Worm (Caenorhabditis elegans) whole organism, L2 larva: ENCODE results near the gene C17G1.5.

ENCODE experiments used
- F13H6.1 ChIP-seq: sonication (generic microtip); optimal IDR thresholded peaks from 2 replicates; lab custom pipeline; 2016; ENCODE audit warnings: missing genetic modification characterization, missing compliant biosample characterization
- Y55F3AM.14 ChIP-seq: fragments of 200-800 bp; sonication (Bioruptor generic); optimal IDR thresholded peaks from 2 replicates; lab custom pipeline; 2018; ENCODE audit warnings: mild to moderate bottlenecking, missing genetic modification characterization, missing compliant biosample characterization
- ZK546.5 ChIP-seq: sonication (generic microtip); optimal IDR thresholded peaks from 2 replicates; lab custom pipeline; 2017; ENCODE audit warnings: missing biosample characterization, missing genetic modification characterization
- alr-1 ChIP-seq: fragments of 150-350 bp; optimal IDR thresholded peaks from 2 replicates; lab custom pipeline; 2014; ENCODE audit warnings: missing biosample characterization, missing genetic modification characterization
- ama-1 ChIP-seq: fragments of 150-350 bp; optimal IDR thresholded peaks from 2 replicates; lab custom pipeline; 2018; ENCODE audit warnings: inconsistent platforms
- blmp-1 ChIP-seq: sonication (generic microtip); optimal IDR thresholded peaks from 2 replicates; lab custom pipeline; 2017; ENCODE audit warnings: missing genetic modification characterization, mild to moderate bottlenecking, missing compliant biosample characterization, antibody characterized with exemption, moderate library complexity; ENCODE audit not compliant: insufficient read depth
- ceh-16 ChIP-seq: fragments of 150-350 bp; optimal IDR thresholded peaks from 2 replicates; lab custom pipeline; 2014; ENCODE audit warnings: missing biosample characterization, missing genetic modification characterization
- ceh-82 ChIP-seq: fragments of 150-350 bp; optimal IDR thresholded peaks from 2 replicates; lab custom pipeline; 2014; ENCODE audit warnings: missing biosample characterization, missing genetic modification characterization
- crh-2 ChIP-seq: sonication (generic microtip); optimal IDR thresholded peaks from 2 replicates; lab custom pipeline; 2017; ENCODE audit warnings: missing biosample characterization, missing genetic modification characterization
- dmd-4 ChIP-seq: sonication (generic microtip); optimal IDR thresholded peaks from 2 replicates; lab custom pipeline; 2017; ENCODE audit warnings: missing biosample characterization, missing genetic modification characterization
- fos-1 ChIP-seq: fragments of 150-350 bp; optimal IDR thresholded peaks from 2 replicates; lab custom pipeline; 2014; ENCODE audit warnings: missing biosample characterization, missing genetic modification characterization
- lin-11 ChIP-seq: fragments of 150-350 bp; sonication (generic microtip); optimal IDR thresholded peaks from 2 replicates; lab custom pipeline; 2014; ENCODE audit warnings: missing biosample characterization, missing genetic modification characterization, inconsistent platforms, mixed read lengths
- lin-13 ChIP-seq: fragments of 150-350 bp; optimal IDR thresholded peaks from 2 replicates; lab custom pipeline; 2014; ENCODE audit warnings: missing biosample characterization, missing genetic modification reagents, missing genetic modification characterization
- lin-39 ChIP-seq: fragments of 150-350 bp; optimal IDR thresholded peaks from 2 replicates; lab custom pipeline; 2014; ENCODE audit warnings: missing biosample characterization, missing genetic modification reagents, missing genetic modification characterization
- lsy-2 ChIP-seq, 2 experiments: fragments of 150-350 bp in 1 of 2; sonication (generic microtip) in 1 of 2; optimal IDR thresholded peaks; 2 replicates each; lab custom pipeline; 2014 to 2017; ENCODE audit warnings: missing biosample characterization in 2 of 2, missing genetic modification characterization in 2 of 2
- mab-5 ChIP-seq: fragments of 150-350 bp; optimal IDR thresholded peaks from 2 replicates; lab custom pipeline; 2014; ENCODE audit warnings: missing biosample characterization, missing genetic modification characterization
- mdl-1 ChIP-seq, 2 experiments: fragments of 150-350 bp in 1 of 2; sonication (generic microtip) in 1 of 2; optimal IDR thresholded peaks; 2 replicates each; lab custom pipeline; 2017; ENCODE audit warnings: missing biosample characterization in 2 of 2, missing genetic modification characterization in 2 of 2
- nhr-10 ChIP-seq: sonication (generic microtip); optimal IDR thresholded peaks from 2 replicates; lab custom pipeline; 2017; ENCODE audit warnings: missing biosample characterization, missing genetic modification characterization
- nhr-11 ChIP-seq: fragments of 150-350 bp; optimal IDR thresholded peaks from 2 replicates; lab custom pipeline; 2014; ENCODE audit warnings: missing biosample characterization, missing genetic modification characterization
- nhr-12 ChIP-seq: fragments of 150-350 bp; optimal IDR thresholded peaks from 2 replicates; lab custom pipeline; 2014; ENCODE audit warnings: missing biosample characterization, missing genetic modification characterization
- nhr-129 ChIP-seq: fragments of 150-350 bp; optimal IDR thresholded peaks from 2 replicates; lab custom pipeline; 2014; ENCODE audit warnings: missing biosample characterization, missing genetic modification characterization
- nhr-23 ChIP-seq: fragments of 150-350 bp; optimal IDR thresholded peaks from 2 replicates; lab custom pipeline; 2014; ENCODE audit warnings: missing biosample characterization, missing genetic modification reagents, missing genetic modification characterization
- nhr-237 ChIP-seq: fragments of 150-350 bp; optimal IDR thresholded peaks from 2 replicates; lab custom pipeline; 2014; ENCODE audit warnings: missing biosample characterization, missing genetic modification characterization
- nhr-25 ChIP-seq: fragments of 150-350 bp; sonication (generic microtip); optimal IDR thresholded peaks from 3 replicates; lab custom pipeline; 2014; ENCODE audit warnings: missing biosample characterization, missing genetic modification characterization
- nhr-6 ChIP-seq: fragments of 150-350 bp; optimal IDR thresholded peaks from 2 replicates; lab custom pipeline; 2014; ENCODE audit warnings: missing biosample characterization, missing genetic modification characterization
- nhr-77 ChIP-seq: fragments of 150-350 bp; optimal IDR thresholded peaks from 2 replicates; lab custom pipeline; 2014; ENCODE audit warnings: missing biosample characterization, missing genetic modification characterization
- peb-1 ChIP-seq: fragments of 150-350 bp; optimal IDR thresholded peaks from 2 replicates; lab custom pipeline; 2014; ENCODE audit warnings: missing biosample characterization, missing genetic modification characterization
- skn-1 ChIP-seq: sonication (generic microtip); optimal IDR thresholded peaks from 2 replicates; lab custom pipeline; 2017; ENCODE audit warnings: missing biosample characterization, missing genetic modification characterization
- sma-3 ChIP-seq: sonication (generic microtip); optimal IDR thresholded peaks from 2 replicates; lab custom pipeline; 2016; ENCODE audit warnings: missing genetic modification reagents, missing genetic modification characterization, missing compliant biosample characterization
- sma-9 ChIP-seq, 2 experiments: fragments of 150-350 bp in 1 of 2; sonication (generic microtip) in 1 of 2; optimal IDR thresholded peaks; 2 replicates each; lab custom pipeline; 2014 to 2016; ENCODE audit warnings: missing genetic modification characterization in 2 of 2, mild to moderate bottlenecking in 1 of 2, missing biosample characterization in 1 of 2, missing compliant biosample characterization in 1 of 2, missing genetic modification reagents in 1 of 2, moderate library complexity in 1 of 2
- snpc-4 ChIP-seq: fragments of 150-350 bp; optimal IDR thresholded peaks from 2 replicates; lab custom pipeline; 2014; ENCODE audit warnings: missing biosample characterization, missing genetic modification characterization
- unc-39 ChIP-seq: fragments of 150-350 bp; optimal IDR thresholded peaks from 2 replicates; lab custom pipeline; 2014; ENCODE audit warnings: missing biosample characterization, missing genetic modification characterization
- unc-55 ChIP-seq: fragments of 150-350 bp; sonication (generic microtip); optimal IDR thresholded peaks from 3 replicates; lab custom pipeline; 2014; ENCODE audit warnings: missing biosample characterization, missing genetic modification reagents, missing genetic modification characterization
- unc-62 ChIP-seq: fragments of 150-350 bp; optimal IDR thresholded peaks from 2 replicates; lab custom pipeline; 2014; ENCODE audit warnings: missing biosample characterization, missing genetic modification reagents, missing genetic modification characterization
- zag-1 ChIP-seq: fragments of 150-350 bp; optimal IDR thresholded peaks from 2 replicates; lab custom pipeline; 2014; ENCODE audit warnings: missing biosample characterization, missing genetic modification characterization
- ztf-1 ChIP-seq: fragments of 200-800 bp; sonication (Bioruptor generic); conservative IDR thresholded peaks from 2 replicates; pipeline ENCODE4 v1.3.6; 2022; ENCODE audit warnings: missing genetic modification characterization, missing compliant biosample characterization
- ztf-4 ChIP-seq: fragments of 150-350 bp; optimal IDR thresholded peaks from 2 replicates; lab custom pipeline; 2014; ENCODE audit warnings: missing biosample characterization, missing genetic modification characterization

C17G1.5 gene

DNA sequence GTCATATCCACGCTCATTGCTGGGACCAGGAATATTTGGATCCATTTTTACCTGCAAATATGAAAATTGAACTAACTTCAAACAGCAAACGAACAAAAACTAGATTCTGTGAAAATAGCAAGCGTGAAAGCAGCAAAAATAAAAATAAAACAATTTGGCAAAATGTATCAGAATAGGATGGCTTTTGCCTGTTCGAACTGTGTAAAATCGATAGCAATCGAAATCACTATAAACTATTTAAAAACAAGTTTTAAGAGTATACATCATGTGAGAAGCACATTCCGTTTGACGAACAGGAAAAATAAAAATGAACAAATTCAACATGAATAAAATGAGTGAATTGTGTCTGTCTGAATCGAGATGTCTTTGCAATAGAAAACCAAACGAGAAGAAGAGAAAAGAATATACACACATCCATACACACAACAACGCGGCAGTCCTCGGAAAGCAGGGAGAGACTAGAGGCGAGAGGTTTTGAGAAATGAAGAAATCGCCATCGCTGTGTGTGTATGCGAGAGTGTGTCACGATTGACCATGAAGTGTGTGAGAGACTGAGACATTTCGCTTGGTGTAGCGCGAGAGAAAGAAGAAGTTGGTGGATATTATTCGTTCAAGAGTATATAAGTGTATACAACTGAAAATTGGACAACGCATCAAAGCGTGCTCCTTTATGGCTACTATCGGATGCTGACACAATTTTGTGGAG is 39.0 kb upstream of the C17G1.5 start, which contains the start of gene phf-34 (continued):
- TF ChIP-seq nhr-25 = peak; percentile 49
- peak; percentile 66 for TF ChIP-seq zag-1
- no peak for TF ChIP-seq sma-3 (GFP tag; lab: Kevin White, UChicago)
- TF ChIP-seq lin-11 (tag; lab: Kevin White, UChicago) = peak; percentile 9
- TF ChIP-seq unc-55 (GFP tag; lab: Kevin White, UChicago) = peak; percentile 76
- no peak for TF ChIP-seq nhr-10 (tag; lab: Kevin White, UChicago)
- peak; percentile 84 for TF ChIP-seq nhr-129 (tag; lab: Kevin White, UChicago)
- TF ChIP-seq ztf-1 (GFP tag; lab: Robert Waterston, UW) = no peak
- no peak for TF ChIP-seq dmd-4 (tag; lab: Kevin White, UChicago)
- TF ChIP-seq ama-1 (lab: Kevin White, UChicago) = no peak
- no peak for TF ChIP-seq nhr-23
- TF ChIP-seq fos-1 = peak; percentile 33
- no peak for TF ChIP-seq nhr-6 (tag; lab: Kevin White, UChicago)
- no peak for TF ChIP-seq nhr-12
- TF ChIP-seq skn-1 = no peak
- TF ChIP-seq Y55F3AM.14 (GFP tag; lab: Kevin White, UChicago) = no peak
- no peak for TF ChIP-seq alr-1
- no peak for TF ChIP-seq ztf-4 (tag; lab: Kevin White, UChicago)
- TF ChIP-seq, all 48 proteins: peak for 15

DNA sequence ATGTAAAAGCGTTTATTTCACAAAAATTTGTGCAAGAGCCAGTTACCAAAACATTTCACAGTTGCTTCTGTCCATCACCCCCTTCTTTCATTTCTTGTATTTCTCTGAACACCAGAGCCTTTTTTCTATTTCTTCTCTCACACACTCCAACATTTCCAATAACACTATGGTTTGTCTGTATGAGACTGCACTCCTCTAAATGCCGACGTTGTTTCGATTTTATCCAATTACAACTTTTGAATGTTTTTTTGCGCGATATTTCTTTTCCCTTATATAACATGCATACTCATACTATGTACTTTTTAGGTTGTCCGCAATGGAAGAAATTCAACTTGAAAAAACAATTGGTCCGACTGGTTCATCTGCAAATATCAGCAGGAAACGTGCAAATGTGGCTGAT is 32.8 kb upstream of the C17G1.5 start, which contains the start of gene F21G4.5:
TSS of gene F21G4.5 (plus strand) at position 301 of the 400 bp plus-strand sequence.
- TF ChIP-seq F13H6.1 (no peak), lin-13 (GFP tag; lab: Kevin White, UChicago) (no peak), skn-1 (no peak)
- TF ChIP-seq, all 48 proteins: peak for 0

DNA sequence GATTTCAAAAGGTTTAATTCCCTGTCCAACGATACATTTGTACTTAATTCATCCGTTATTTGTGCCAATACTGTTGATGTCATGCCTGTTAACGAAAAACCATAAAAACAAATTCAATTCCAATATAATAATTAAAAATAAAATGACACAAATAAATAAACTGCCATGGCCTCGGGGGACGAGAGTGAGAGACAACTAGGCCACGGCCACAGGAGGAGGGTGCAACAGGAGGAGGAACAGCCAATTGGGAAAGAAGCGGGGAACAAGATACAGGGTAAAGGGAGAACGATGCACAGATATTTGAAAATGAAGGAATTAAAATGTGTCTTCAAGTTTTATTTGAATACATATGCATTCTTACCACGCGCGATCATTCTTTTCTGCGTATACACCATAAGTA is 21.2 kb upstream of the C17G1.5 start, which contains the start of gene F21G4.6:
TSS of gene F21G4.6 (minus strand) at position 87 of the 400 bp plus-strand sequence.
- TF ChIP-seq fos-1 = no peak
- no peak for TF ChIP-seq ceh-82
- no peak for TF ChIP-seq snpc-4
- no peak for TF ChIP-seq unc-39 (tag; lab: Kevin White, UChicago)
- TF ChIP-seq nhr-11 = no peak
- TF ChIP-seq nhr-10 (tag; lab: Kevin White, UChicago) = no peak
- TF ChIP-seq skn-1 = no peak
- TF ChIP-seq lin-39 (tag; lab: Kevin White, UChicago) = no peak
- TF ChIP-seq peb-1 (tag; lab: Kevin White, UChicago) = no peak
- no peak for TF ChIP-seq sma-9 (GFP tag; optimal IDR thresholded peaks at IDR 0.05; lab: Kevin White, UChicago)
- TF ChIP-seq sma-9 (tag; optimal IDR thresholded peaks at IDR 0.05; lab: Kevin White, UChicago) = no peak
- TF ChIP-seq, all 48 proteins: peak for 0

DNA sequence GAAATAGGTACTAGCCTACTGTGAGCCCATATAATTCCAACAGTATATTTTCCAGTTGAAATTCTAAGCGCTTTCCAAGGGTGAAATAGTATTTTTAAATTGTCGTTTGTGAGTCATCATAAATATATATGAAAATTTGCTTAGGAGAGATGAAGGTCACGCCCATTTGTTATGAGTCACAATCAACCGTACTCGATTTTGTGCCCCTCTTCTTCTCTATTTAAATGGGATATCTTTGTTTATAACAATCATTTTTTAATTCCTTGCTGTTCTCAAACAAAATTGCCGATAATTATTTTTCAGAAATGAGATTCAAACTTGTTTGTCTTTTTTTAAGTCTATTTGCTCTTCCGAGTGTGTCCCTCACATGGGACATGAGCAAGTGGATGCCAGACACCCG is 19.6 kb upstream of the C17G1.5 start, which contains the start of gene folr-1:
TSS of gene folr-1 (plus strand) at position 301 of the 400 bp plus-strand sequence.
- TF ChIP-seq ZK546.5 = no peak
- no peak for TF ChIP-seq blmp-1 (tag; lab: Kevin White, UChicago)
- TF ChIP-seq nhr-25 = no peak
- TF ChIP-seq lsy-2 (tag; optimal IDR thresholded peaks at IDR 0.05; lab: Kevin White, UChicago) = no peak
- no peak for TF ChIP-seq nhr-77 (tag; lab: Kevin White, UChicago)
- no peak for TF ChIP-seq peb-1 (tag; lab: Kevin White, UChicago)
- no peak for TF ChIP-seq nhr-237
- no peak for TF ChIP-seq ceh-16 (tag; lab: Kevin White, UChicago)
- no peak for TF ChIP-seq sma-3 (GFP tag; lab: Kevin White, UChicago)
- no peak for TF ChIP-seq mab-5 (tag; lab: Kevin White, UChicago)
- no peak for TF ChIP-seq mdl-1 (tag; optimal IDR thresholded peaks at IDR 0.05; lab: Kevin White, UChicago)
- no peak for TF ChIP-seq ceh-82

DNA sequence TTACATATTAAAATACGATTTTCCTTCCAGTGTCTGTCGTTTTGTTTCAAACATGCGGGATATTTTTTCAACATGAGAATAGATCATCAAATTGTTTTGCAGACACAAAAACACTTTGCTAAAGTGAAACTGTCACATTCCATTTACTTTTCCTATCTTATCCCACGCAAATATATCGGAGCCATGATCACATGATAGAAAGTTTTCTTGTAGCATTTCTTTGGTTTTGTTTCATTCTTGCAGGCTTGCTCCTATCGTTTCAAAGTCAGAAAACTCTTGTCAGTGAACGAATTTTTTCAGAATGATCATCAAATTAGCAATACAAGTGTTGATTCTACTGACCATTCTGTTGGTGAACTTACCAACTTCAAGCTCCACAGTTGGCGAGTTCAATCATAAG is 17.3 kb upstream of the C17G1.5 start, which contains the start of gene C17G1.2:
TSS of gene C17G1.2 (plus strand) at position 301 of the 400 bp plus-strand sequence.
- TF ChIP-seq unc-62 = no peak
- no peak for TF ChIP-seq snpc-4
- no peak for TF ChIP-seq skn-1
- no peak for TF ChIP-seq Y55F3AM.14 (GFP tag; lab: Kevin White, UChicago)
- no peak for TF ChIP-seq crh-2
- no peak for TF ChIP-seq sma-3 (GFP tag; lab: Kevin White, UChicago)
- no peak for TF ChIP-seq ztf-1 (GFP tag; lab: Robert Waterston, UW)
